Worm (Caenorhabditis elegans) whole organism, L4/young adult: ENCODE results near the gene F55A4.13.

Experiments
- W03F9.2 ChIP-seq: fragments of 150-350 bp; optimal IDR thresholded peaks from 2 replicates; lab custom pipeline; 2014; ENCODE audit warnings: missing biosample characterization, missing genetic modification characterization
- dao-5 ChIP-seq: sonication (generic microtip); optimal IDR thresholded peaks from 2 replicates; lab custom pipeline; 2016; ENCODE audit warnings: missing genotype, missing genetic modification characterization, moderate library complexity, missing compliant biosample characterization
- him-1 ChIP-seq: sonication (generic microtip); optimal IDR thresholded peaks from 2 replicates; lab custom pipeline; 2016; ENCODE audit warnings: missing genotype, missing genetic modification reagents, missing genetic modification characterization, missing compliant biosample characterization

Gene F55A4.13

ce11 chrX:1017456-1017855, at the start of gene F55A4.13, which contains the start of gene nlf-1:
Gene F55A4.13, minus strand, starts transcription at chrX:1017556.
Gene nlf-1, minus strand, starts transcription at chrX:1017567.
- no peak for TF ChIP-seq him-1 (tag; lab: Kevin White, UChicago)
- no peak for TF ChIP-seq W03F9.2 (tag; lab: Kevin White, UChicago)
- TF ChIP-seq dao-5 (tag; lab: Kevin White, UChicago) = no peak

ce11 chrX:1064064-1064463, 46.7 kb upstream of the F55A4.13 start:
- peak; percentile 84 for TF ChIP-seq him-1 (tag; lab: Kevin White, UChicago)
- no peak for TF ChIP-seq dao-5 (tag; lab: Kevin White, UChicago)

DNA sequence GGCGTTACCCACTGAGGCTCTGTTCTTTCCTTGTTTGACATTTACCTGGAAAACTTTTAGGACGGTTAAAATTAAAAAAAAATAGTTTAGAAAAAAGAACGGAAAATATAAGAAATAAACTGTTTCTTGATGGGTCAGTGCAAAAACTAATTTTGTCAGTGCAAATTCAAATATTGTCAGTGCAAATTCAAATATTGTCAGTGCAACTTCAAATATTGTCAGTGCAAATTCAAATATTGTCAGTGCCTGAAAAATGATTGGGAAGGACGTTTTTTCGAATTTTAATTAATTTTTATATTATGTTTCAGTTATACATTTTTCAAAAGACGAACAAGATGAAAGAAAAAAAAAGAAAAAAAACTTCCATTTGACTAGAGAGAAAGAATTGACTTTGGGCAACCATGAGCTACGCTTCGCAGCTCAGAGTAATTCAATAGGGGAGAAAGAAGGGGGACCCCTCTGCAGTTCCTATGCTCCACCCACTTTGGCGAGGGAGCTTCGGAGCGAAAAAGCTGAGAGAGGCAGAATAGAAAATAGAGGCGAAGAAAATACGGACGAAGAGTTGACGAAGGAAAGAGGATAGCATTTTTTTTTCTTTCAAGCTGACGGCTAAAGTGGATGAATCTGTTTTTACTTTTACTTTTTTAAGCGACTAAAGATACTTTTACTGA, 45.2 kb upstream of the F55A4.13 start, which contains the start of gene unc-1:
Gene unc-1, minus strand, starts transcription at position 51 of the 671 bp plus-strand sequence.
- no peak for TF ChIP-seq dao-5 (tag; lab: Kevin White, UChicago)
- TF ChIP-seq him-1 (tag; lab: Kevin White, UChicago) = peak; percentile 52

- TF ChIP-seq him-1 (tag; lab: Kevin White, UChicago) (no peak), W03F9.2 (tag; lab: Kevin White, UChicago) (no peak), dao-5 (tag; lab: Kevin White, UChicago) (no peak)
These were observed 43.3 kb upstream of the F55A4.13 start for ce11 chrX:1060705-1061104.

DNA sequence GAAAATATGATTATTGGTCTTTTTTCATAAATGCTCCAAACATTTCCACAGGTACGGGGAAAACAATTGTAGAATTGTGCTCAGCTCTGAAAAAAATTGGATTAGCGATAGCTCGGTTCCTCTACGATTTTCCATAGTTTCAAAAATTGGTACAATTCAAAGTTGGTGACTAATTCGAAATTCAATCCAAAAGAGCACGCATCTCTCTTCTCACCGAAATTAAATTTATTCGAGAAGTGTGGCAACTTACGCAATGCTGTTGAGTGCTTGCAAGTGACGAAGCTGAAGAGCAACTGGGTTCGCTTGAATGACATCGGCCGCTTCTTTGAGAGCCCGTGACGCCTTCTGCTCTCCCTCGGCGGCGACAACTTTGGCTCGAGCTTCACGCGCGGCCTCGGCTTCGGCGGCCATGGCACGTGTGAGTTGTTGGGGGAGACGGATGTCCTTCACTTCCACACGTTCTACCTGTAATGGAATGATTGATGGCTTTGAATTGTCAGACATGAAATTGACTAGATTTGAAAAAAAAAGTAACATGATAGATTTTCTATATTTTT, 40.5 kb upstream of the F55A4.13 start:
- TF ChIP-seq dao-5 (tag; lab: Kevin White, UChicago) (no peak), W03F9.2 (tag; lab: Kevin White, UChicago) (no peak), him-1 (tag; lab: Kevin White, UChicago) (peak; percentile 18)

ce11 chrX:1053929-1054328, 36.6 kb upstream of the F55A4.13 start, which contains the start of gene ncs-3:
Gene ncs-3, plus strand, starts transcription at chrX:1054081.
- TF ChIP-seq him-1 (tag; lab: Kevin White, UChicago) = no peak
- no peak for TF ChIP-seq dao-5 (tag; lab: Kevin White, UChicago)
- no peak for TF ChIP-seq W03F9.2 (tag; lab: Kevin White, UChicago)

ce11 chrX:1052960-1053359, 35.6 kb upstream of the F55A4.13 start:
- TF ChIP-seq dao-5 (tag; lab: Kevin White, UChicago) (no peak), W03F9.2 (tag; lab: Kevin White, UChicago) (no peak), him-1 (tag; lab: Kevin White, UChicago) (no peak)

DNA sequence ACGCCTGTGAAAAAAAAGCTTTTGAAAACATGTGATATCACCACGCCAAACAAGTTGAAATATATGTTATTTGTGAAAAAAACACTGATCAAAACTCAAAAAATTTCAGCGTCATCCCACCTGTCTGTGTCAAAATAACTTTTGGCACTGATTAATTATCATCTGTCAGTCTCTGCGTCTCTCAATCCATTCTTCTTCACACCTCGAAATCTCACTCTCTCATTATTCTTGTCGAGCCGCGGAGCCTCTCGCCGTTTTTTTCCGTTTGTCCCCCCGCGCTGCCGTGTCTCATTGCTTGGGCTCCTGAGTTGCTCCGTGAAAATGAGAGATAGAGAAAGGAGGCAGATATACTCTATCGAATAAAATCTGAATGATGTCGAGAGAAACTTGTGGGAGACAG, 33.7 kb upstream of the F55A4.13 start:
- TF ChIP-seq dao-5 (tag; lab: Kevin White, UChicago) (no peak), W03F9.2 (tag; lab: Kevin White, UChicago) (no peak), him-1 (tag; lab: Kevin White, UChicago) (no peak)

ce11 chrX:1046156-1046831, 28.9 kb upstream of the F55A4.13 start, which contains the start of gene vpat-1:
Gene vpat-1, minus strand, starts transcription at chrX:1046206.
- no peak for TF ChIP-seq him-1 (tag; lab: Kevin White, UChicago)
- no peak for TF ChIP-seq W03F9.2 (tag; lab: Kevin White, UChicago)
- TF ChIP-seq dao-5 (tag; lab: Kevin White, UChicago) = no peak

ce11 chrX:1044327-1044726, 27.0 kb upstream of the F55A4.13 start:
- TF ChIP-seq W03F9.2 (tag; lab: Kevin White, UChicago) = no peak
- no peak for TF ChIP-seq dao-5 (tag; lab: Kevin White, UChicago)
- TF ChIP-seq him-1 (tag; lab: Kevin White, UChicago) = no peak

ce11 chrX:1038347-1038746, 21.0 kb upstream of the F55A4.13 start, which contains the start of gene F55A4.7:
Gene F55A4.7, minus strand, starts transcription at chrX:1038447.
- TF ChIP-seq dao-5 (tag; lab: Kevin White, UChicago) (no peak), W03F9.2 (tag; lab: Kevin White, UChicago) (no peak), him-1 (tag; lab: Kevin White, UChicago) (no peak)

DNA sequence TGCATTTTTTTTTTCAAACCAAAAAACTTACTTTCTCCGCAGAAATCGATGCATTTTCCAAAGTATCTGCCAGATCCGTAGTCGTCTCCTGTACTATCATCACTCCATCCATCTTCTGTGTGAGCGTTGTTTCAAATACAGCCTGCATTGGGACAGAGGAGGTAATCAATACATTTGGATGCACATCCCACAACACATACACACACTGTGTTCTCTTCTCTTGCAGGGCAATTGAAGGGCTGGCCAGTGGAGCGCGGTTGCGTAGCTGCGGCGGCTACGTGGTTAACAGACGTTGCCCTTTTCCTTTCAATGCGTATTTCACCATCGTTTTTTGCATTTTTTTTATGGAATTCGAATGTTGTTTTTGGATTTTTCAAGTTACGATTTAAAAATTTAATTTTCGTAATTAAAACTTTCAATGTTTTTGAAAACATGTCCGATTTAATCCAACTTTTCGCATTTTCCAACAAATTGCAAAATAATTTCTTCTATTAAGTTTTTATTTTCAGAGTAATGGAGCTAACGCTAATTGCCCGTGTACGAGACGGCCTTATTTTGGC, 17.8 kb upstream of the F55A4.13 start, which contains the start of the genes stau-1 and sec-22:
Gene stau-1, minus strand, starts transcription at position 248 of the 560 bp plus-strand sequence.
Gene sec-22, plus strand, starts transcription at position 510 of the 560 bp plus-strand sequence.
- no peak for TF ChIP-seq W03F9.2 (tag; lab: Kevin White, UChicago)
- TF ChIP-seq him-1 (tag; lab: Kevin White, UChicago) = no peak
- TF ChIP-seq dao-5 (tag; lab: Kevin White, UChicago) = no peak

ce11 chrX:1030867-1031266, 13.5 kb upstream of the F55A4.13 start:
- TF ChIP-seq dao-5 (tag; lab: Kevin White, UChicago) = no peak
- no peak for TF ChIP-seq him-1 (tag; lab: Kevin White, UChicago)
- no peak for TF ChIP-seq W03F9.2 (tag; lab: Kevin White, UChicago)
